Fruit fly (Drosophila melanogaster): Measurements from ENCODE around the gene PGRP-LD.
A peak's percentile ranks its signal among the peaks of the same experiment; 100 is the strongest.

Gene PGRP-LD

DNA sequence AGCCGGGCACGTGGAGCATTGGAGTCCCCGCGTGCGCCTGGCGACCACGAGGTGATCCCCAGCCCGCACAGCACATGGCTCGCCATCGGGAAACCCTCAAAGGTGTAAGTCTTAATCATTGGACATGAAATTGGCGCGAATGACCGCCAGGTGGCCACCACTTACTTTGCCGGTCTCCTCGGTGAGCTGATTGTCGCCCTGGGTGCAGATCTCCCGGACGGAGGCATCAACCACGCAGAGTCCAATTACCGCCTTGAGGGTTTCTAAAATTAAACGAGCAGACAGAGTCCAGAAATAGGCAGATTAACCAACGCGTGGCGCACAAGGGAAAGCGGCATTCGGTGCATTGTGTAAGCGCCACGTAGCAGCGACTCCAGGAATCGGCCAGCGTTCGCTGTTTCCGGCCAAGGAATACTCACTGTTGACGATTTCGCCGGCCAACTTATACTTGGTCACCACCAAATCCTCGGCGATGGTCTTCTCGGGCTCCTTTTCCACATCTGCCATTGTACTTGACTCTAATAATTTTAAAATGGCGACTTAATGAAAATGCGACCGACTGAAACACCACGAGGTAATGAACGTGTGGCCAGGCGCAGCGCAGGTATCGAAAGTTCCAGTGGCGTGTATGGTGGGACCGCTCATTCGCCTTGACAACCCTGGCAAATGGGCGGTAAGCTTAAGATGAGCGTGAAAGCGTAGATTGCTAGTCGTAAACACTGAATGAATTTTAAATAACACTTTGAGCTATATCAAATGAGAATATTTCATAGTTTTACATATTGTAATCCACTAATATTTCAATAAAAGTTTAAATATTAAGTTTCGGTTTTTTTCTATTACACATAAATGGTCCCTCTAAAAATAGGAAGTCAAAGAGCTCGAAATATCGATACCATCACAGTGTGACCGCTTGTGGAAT is 14.7 kb upstream of the PGRP-LD start, which contains the start of gene CG10576 (continued):
- TF ChIP-seq dmrt11E (tag; optimal IDR thresholded peaks at IDR 0.05) (peak; percentile 21), Xrp1 (GFP tag; IDR thresholded peaks at IDR 0.05) (no peak), CG1832 (GFP tag; optimal IDR thresholded peaks at IDR 0.05) (no peak), CG16863 (GFP tag; optimal IDR thresholded peaks at IDR 0.05) (peak; percentile 36), Dref (GFP tag; IDR thresholded peaks at IDR 0.05) (peak; percentile 56), tgo (GFP tag; IDR thresholded peaks at IDR 0.05) (no peak), sens-2 (GFP tag; IDR thresholded peaks at IDR 0.05) (no peak), CG14050 (GFP tag; IDR thresholded peaks at IDR 0.05) (no peak), luna (GFP tag; optimal IDR thresholded peaks at IDR 0.05) (no peak), CG6272 (GFP tag; IDR thresholded peaks at IDR 0.05) (no peak), sima (GFP tag; optimal IDR thresholded peaks at IDR 0.05) (no peak), Max (GFP tag; optimal IDR thresholded peaks at IDR 0.05) (peak; percentile 93)

DNA sequence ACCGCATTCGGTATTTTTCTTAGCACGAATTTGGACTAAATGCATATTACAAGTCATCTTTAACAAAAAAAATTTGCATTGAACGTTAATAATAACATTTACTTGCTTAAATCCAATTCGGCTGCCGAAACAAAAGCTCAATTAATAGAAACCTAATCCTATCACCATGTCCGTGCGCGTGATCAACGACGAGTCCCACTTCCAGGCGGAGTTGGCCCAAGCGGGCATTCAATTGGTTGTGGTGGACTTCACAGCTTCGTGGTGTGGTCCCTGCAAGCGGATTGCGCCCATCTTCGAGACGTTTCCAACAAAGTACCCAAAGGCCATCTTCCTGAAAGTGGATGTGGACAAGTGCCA is 14.0 kb upstream of the PGRP-LD start, which contains the start of gene Txl:
Gene Txl (plus strand): TSS at position 3 of the 357 bp plus-strand sequence.
- TF ChIP-seq dimm (GFP tag; IDR thresholded peaks at IDR 0.05): no peak
- peak; percentile 21 for TF ChIP-seq CG12659 (GFP tag; optimal IDR thresholded peaks at IDR 0.05)
- TF ChIP-seq hbn (GFP tag; IDR thresholded peaks at IDR 0.05; ENCODE audit: partially characterized antibody): 0 out of 2 replicates have a peak, but pooled peaks have one; percentile 9
- TF ChIP-seq MBD-R2 (GFP tag; IDR thresholded peaks at IDR 0.05): 0 out of 2 replicates have a peak, but pooled peaks have one; percentile 3
- TF ChIP-seq mld (GFP tag; IDR thresholded peaks at IDR 0.05; ENCODE audit: partially characterized antibody): 0 out of 3 replicates have a peak, but pooled peaks have one; percentile 42
- no peak for TF ChIP-seq dmrt99B (tag; optimal IDR thresholded peaks at IDR 0.05)
- TF ChIP-seq CG4820 (GFP tag; optimal IDR thresholded peaks at IDR 0.05): no peak
- TF ChIP-seq CG17385 (GFP tag; optimal IDR thresholded peaks at IDR 0.05): no peak
- peak; percentile 60 for TF ChIP-seq MESR4 (GFP tag; optimal IDR thresholded peaks at IDR 0.05)
- peak; percentile 15 for TF ChIP-seq CG4617 (GFP tag; optimal IDR thresholded peaks at IDR 0.05; ENCODE audit: borderline replicate concordance)
- no peak for TF ChIP-seq Bgb (GFP tag; IDR thresholded peaks at IDR 0.05; ENCODE audit: partially characterized antibody)
- TF ChIP-seq eve (GFP tag; optimal IDR thresholded peaks at IDR 0.05): no peak

DNA sequence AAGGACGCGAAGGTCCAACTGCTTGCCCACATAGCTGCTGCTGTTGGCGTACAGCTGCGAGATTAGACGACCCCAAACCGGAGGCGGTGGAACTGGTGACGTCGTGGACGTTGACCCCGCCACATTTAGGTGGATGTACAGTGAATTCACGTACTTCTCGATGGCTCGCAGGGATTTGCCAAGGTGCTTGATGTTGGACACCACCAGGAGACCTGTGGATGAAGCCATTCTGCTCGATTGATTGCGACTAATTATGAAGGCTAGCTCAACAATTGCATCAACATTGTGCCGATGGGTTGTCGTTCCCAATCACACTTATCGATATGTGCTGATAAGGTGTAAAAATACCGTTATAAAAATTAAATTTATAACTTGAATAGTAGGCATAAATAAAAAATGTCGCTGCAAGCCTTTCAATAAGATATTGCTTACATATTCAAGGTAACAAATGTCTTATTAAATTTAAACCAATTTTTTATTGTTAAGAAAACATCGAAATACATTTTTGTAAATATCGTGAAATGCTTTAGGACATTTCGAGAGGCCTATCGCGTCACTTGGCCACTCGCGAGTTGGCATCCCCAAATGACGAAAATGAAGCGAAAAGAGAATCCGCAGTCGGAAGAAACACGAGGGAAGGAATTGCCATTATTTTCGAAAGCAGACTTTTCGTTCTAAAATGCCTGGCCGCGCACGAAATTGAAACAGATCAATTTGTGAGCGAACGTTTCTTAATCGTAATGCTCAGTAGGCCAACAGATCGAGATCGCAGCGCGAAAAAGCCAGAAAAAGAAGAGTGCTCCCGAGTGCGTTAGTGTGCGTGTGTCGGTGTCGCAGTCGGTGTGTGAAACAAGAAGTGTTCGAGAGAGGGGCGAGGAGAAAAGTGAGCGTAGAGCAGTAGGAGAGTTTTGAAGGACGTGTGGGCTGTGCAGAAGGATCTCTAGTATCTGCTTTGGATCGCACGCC is 11.0 kb upstream of the PGRP-LD start, which contains the start of the genes Ppat-Dpck and scny:
Gene Ppat-Dpck (minus strand): TSS at position 263 of the 966 bp plus-strand sequence.
Gene scny (plus strand): TSS at position 471 of the 966 bp plus-strand sequence.
- no peak for TF ChIP-seq sr (GFP tag; IDR thresholded peaks at IDR 0.05)
- TF ChIP-seq NFAT (GFP tag; IDR thresholded peaks at IDR 0.05): no peak
- peak; percentile 88 for TF ChIP-seq HLH4C (GFP tag; IDR thresholded peaks at IDR 0.05; ENCODE audit: partially characterized antibody)
- no peak for TF ChIP-seq slp2 (GFP tag; optimal IDR thresholded peaks at IDR 0.05)
- no peak for TF ChIP-seq ems (GFP tag; optimal IDR thresholded peaks at IDR 0.05)
- no peak for TF ChIP-seq CG7745 (tag; optimal IDR thresholded peaks at IDR 0.05)
- no peak for TF ChIP-seq CG18764 (GFP tag; optimal IDR thresholded peaks at IDR 0.05)
- no peak for TF ChIP-seq sim (GFP tag; IDR thresholded peaks at IDR 0.05)
- TF ChIP-seq CG10462 (GFP tag; optimal IDR thresholded peaks at IDR 0.05): peak; percentile 42
- TF ChIP-seq lola (GFP tag; optimal IDR thresholded peaks at IDR 0.05): peak in 1 of 3 experiments; percentile 23
- TF ChIP-seq pita (GFP tag; optimal IDR thresholded peaks at IDR 0.05): no peak
- 0 out of 2 replicates have a peak, but pooled peaks have one; percentile 4 for TF ChIP-seq CG6272 (GFP tag; IDR thresholded peaks at IDR 0.05)
- no peak for TF ChIP-seq HLHmδ (GFP tag; optimal IDR thresholded peaks at IDR 0.05)
- no peak for TF ChIP-seq CG9817 (tag; optimal IDR thresholded peaks at IDR 0.05)
- TF ChIP-seq CHES-1-like (GFP tag; optimal IDR thresholded peaks at IDR 0.05): peak; percentile 47
- TF ChIP-seq unpg (GFP tag; optimal IDR thresholded peaks at IDR 0.05): peak; percentile 40
- TF ChIP-seq Dad (GFP tag; optimal IDR thresholded peaks at IDR 0.05): peak; percentile 28
- TF ChIP-seq gfzf (GFP tag; optimal IDR thresholded peaks at IDR 0.05): peak; percentile 89
- no peak; the same call in 2 of the 3 replicates for TF ChIP-seq jigr1 (GFP tag; IDR thresholded peaks at IDR 0.05)
- no peak for TF ChIP-seq oc (tag; optimal IDR thresholded peaks at IDR 0.05)
- TF ChIP-seq CG7556 (GFP tag; optimal IDR thresholded peaks at IDR 0.05): no peak
